Fruit fly (Drosophila melanogaster) whole organism, embryonic: ENCODE measurements around the gene Uba4.

Experiments used
- BtbVII ChIP-seq: fragments of 200-800 bp; sonication (Bioruptor generic); optimal IDR thresholded peaks from 3 replicates; lab custom pipeline; 2017; ENCODE audit warnings: missing biosample characterization, mild to moderate bottlenecking, missing genetic modification characterization
- C15 ChIP-seq: fragments of 200-800 bp; sonication (Bioruptor generic); IDR thresholded peaks from 3 replicates; pipeline ENCODE4 v1.3.6; 2022; ENCODE audit warnings: missing biosample characterization, missing genetic modification characterization
- CG10366 ChIP-seq: fragments of 200-800 bp; sonication (Bioruptor generic); IDR thresholded peaks from 2 replicates; pipeline ENCODE4 v1.3.6; 2022; ENCODE audit warnings: missing biosample characterization, missing genetic modification characterization
- CG11504 ChIP-seq: fragments of 200-800 bp; sonication (Bioruptor generic); optimal IDR thresholded peaks from 3 replicates; lab custom pipeline; 2019; ENCODE audit warnings: missing biosample characterization, mild to moderate bottlenecking, missing genetic modification characterization, moderate library complexity
- CG12104 ChIP-seq: fragments of 200-800 bp; sonication (Bioruptor generic); optimal IDR thresholded peaks from 3 replicates; lab custom pipeline; 2016; ENCODE audit warnings: missing biosample characterization, missing genetic modification characterization
- CG14441 ChIP-seq: fragments of 200-800 bp; sonication (Bioruptor generic); IDR thresholded peaks from 2 replicates; pipeline ENCODE4 v1.3.6; 2022; ENCODE audit warnings: missing biosample characterization, missing genetic modification characterization
- CG15011 ChIP-seq: fragments of 200-800 bp; sonication (Bioruptor generic); optimal IDR thresholded peaks from 3 replicates; lab custom pipeline; 2018; ENCODE audit warnings: missing biosample characterization, mild to moderate bottlenecking, missing genetic modification characterization
- CG16813 ChIP-seq: fragments of 200-800 bp; sonication (Bioruptor generic); IDR thresholded peaks from 3 replicates; pipeline ENCODE4 v1.3.6; 2022; ENCODE audit warnings: missing biosample characterization, missing genetic modification characterization; ENCODE audit not compliant: partially characterized antibody
- CG2199 ChIP-seq: fragments of 200-800 bp; sonication (Bioruptor generic); IDR thresholded peaks from 3 replicates; pipeline ENCODE4 v1.3.6; 2022; ENCODE audit warnings: missing biosample characterization, missing genetic modification characterization
- CG2678 ChIP-seq: fragments of 200-800 bp; sonication (Bioruptor generic); optimal IDR thresholded peaks from 3 replicates; lab custom pipeline; 2019; ENCODE audit warnings: missing biosample characterization, mild to moderate bottlenecking, missing genetic modification characterization, moderate library complexity
- CG33557 ChIP-seq: fragments of 200-800 bp; sonication (Bioruptor generic); optimal IDR thresholded peaks from 2 replicates; lab custom pipeline; 2019; ENCODE audit warnings: missing biosample characterization, mild to moderate bottlenecking, missing genetic modification characterization, moderate library complexity
- CG3847 ChIP-seq: fragments of 200-800 bp; sonication (Bioruptor generic); IDR thresholded peaks from 2 replicates; pipeline ENCODE4 v1.3.6; 2022; ENCODE audit warnings: missing biosample characterization, missing genetic modification characterization
- CG4282 ChIP-seq: fragments of 200-800 bp; sonication (Bioruptor generic); optimal IDR thresholded peaks from 2 replicates; lab custom pipeline; 2016; ENCODE audit warnings: missing biosample characterization, missing genetic modification characterization
- CG4360 ChIP-seq: fragments of 200-800 bp; sonication (Bioruptor generic); IDR thresholded peaks from 2 replicates; pipeline ENCODE4 v1.3.6; 2022; ENCODE audit warnings: missing biosample characterization, missing genetic modification characterization
- CG43689 ChIP-seq: fragments of 200-800 bp; sonication (Bioruptor generic); IDR thresholded peaks from 2 replicates; pipeline ENCODE4 v1.3.6; 2022; ENCODE audit warnings: missing biosample characterization, missing genetic modification characterization
- CG4404 ChIP-seq: fragments of 200-800 bp; sonication (Bioruptor generic); IDR thresholded peaks from 2 replicates; pipeline ENCODE4 v1.3.6; 2022; ENCODE audit warnings: missing biosample characterization, missing genetic modification characterization
- CG4424 ChIP-seq: fragments of 200-800 bp; sonication (Bioruptor generic); optimal IDR thresholded peaks from 3 replicates; lab custom pipeline; 2016; ENCODE audit warnings: missing biosample characterization, missing genetic modification characterization
- CG8359 ChIP-seq: fragments of 200-800 bp; sonication (Bioruptor generic); optimal IDR thresholded peaks from 2 replicates; lab custom pipeline; 2017; ENCODE audit warnings: missing biosample characterization, mild to moderate bottlenecking, missing genetic modification characterization, borderline replicate concordance
- CG9727 ChIP-seq: fragments of 200-800 bp; sonication (Bioruptor generic); optimal IDR thresholded peaks from 3 replicates; lab custom pipeline; 2017; ENCODE audit warnings: missing biosample characterization, mild to moderate bottlenecking, missing genetic modification characterization
- CHES-1-like ChIP-seq: fragments of 200-800 bp; sonication (Bioruptor generic); optimal IDR thresholded peaks from 2 replicates; lab custom pipeline; 2016; ENCODE audit warnings: missing biosample characterization, missing genetic modification characterization
- Dek ChIP-seq: fragments of 200-800 bp; sonication (Bioruptor generic); optimal IDR thresholded peaks from 3 replicates; lab custom pipeline; 2019; ENCODE audit warnings: missing biosample characterization, mild to moderate bottlenecking, missing genetic modification characterization, moderate library complexity
- E2f1 ChIP-seq: fragments of 200-800 bp; sonication (Bioruptor generic); IDR thresholded peaks from 2 replicates; pipeline ENCODE4 v1.3.6; 2022; ENCODE audit warnings: missing biosample characterization, missing genetic modification characterization
- HmgZ ChIP-seq: fragments of 200-800 bp; sonication (Bioruptor generic); optimal IDR thresholded peaks from 2 replicates; lab custom pipeline; 2018; ENCODE audit warnings: missing biosample characterization, mild to moderate bottlenecking, missing genetic modification characterization
- Hr3 ChIP-seq: fragments of 200-800 bp; sonication (Bioruptor generic); optimal IDR thresholded peaks from 3 replicates; lab custom pipeline; 2016; ENCODE audit warnings: missing biosample characterization, missing genetic modification characterization
- MBD-R2 ChIP-seq: fragments of 200-800 bp; sonication (Bioruptor generic); IDR thresholded peaks from 2 replicates; pipeline ENCODE4 v1.3.6; 2022; ENCODE audit warnings: missing biosample characterization, missing genetic modification characterization
- Rx ChIP-seq: fragments of 200-800 bp; sonication (Bioruptor generic); IDR thresholded peaks from 2 replicates; pipeline ENCODE4 v1.3.6; 2022; ENCODE audit warnings: missing biosample characterization, missing genetic modification characterization
- Scr ChIP-seq: fragments of 200-800 bp; sonication (Bioruptor generic); IDR thresholded peaks from 2 replicates; pipeline ENCODE4 v1.3.6; 2022; ENCODE audit warnings: missing biosample characterization, missing genetic modification characterization; ENCODE audit not compliant: partially characterized antibody
- Taf1 ChIP-seq: fragments of 200-800 bp; sonication (Bioruptor generic); IDR thresholded peaks from 2 replicates; pipeline ENCODE4 v1.3.6; 2022; ENCODE audit warnings: missing biosample characterization, missing genetic modification characterization
- ato ChIP-seq: fragments of 200-800 bp; sonication (Bioruptor generic); IDR thresholded peaks from 2 replicates; pipeline ENCODE4 v1.3.6; 2022; ENCODE audit warnings: missing biosample characterization, missing genetic modification characterization; ENCODE audit not compliant: partially characterized antibody
- bab2 ChIP-seq: fragments of 200-800 bp; sonication (Bioruptor generic); optimal IDR thresholded peaks from 2 replicates; lab custom pipeline; 2016; ENCODE audit warnings: missing biosample characterization, missing genetic modification characterization
- chif ChIP-seq, 2 experiments: fragments of 200-800 bp; sonication (Bioruptor generic); optimal IDR thresholded peaks; 3 replicates each; lab custom pipeline; 2016; ENCODE audit warnings: missing biosample characterization in 2 of 2, missing genetic modification characterization in 2 of 2
- croc ChIP-seq: fragments of 200-800 bp; sonication (Bioruptor generic); conservative IDR thresholded peaks from 3 replicates; pipeline ENCODE4 v1.3.6; 2022; ENCODE audit warnings: missing biosample characterization, missing genetic modification characterization
- ewg ChIP-seq: fragments of 200-800 bp; sonication (Bioruptor generic); optimal IDR thresholded peaks from 3 replicates; lab custom pipeline; 2017; ENCODE audit warnings: mild to moderate bottlenecking, missing biosample characterization, missing genetic modification reagents, missing genetic modification characterization
- eyg ChIP-seq: fragments of 200-800 bp; sonication (Bioruptor generic); optimal IDR thresholded peaks from 3 replicates; lab custom pipeline; 2016; ENCODE audit warnings: missing biosample characterization, missing genetic modification characterization
- fd3F ChIP-seq: fragments of 200-800 bp; sonication (Bioruptor generic); optimal IDR thresholded peaks from 2 replicates; lab custom pipeline; 2018; ENCODE audit warnings: missing biosample characterization, mild to moderate bottlenecking, missing genetic modification characterization, moderate library complexity
- fd64A ChIP-seq: fragments of 200-800 bp; sonication (Bioruptor generic); optimal IDR thresholded peaks from 3 replicates; lab custom pipeline; 2018; ENCODE audit warnings: missing biosample characterization, mild to moderate bottlenecking, missing genetic modification characterization
- fd96Cb ChIP-seq: fragments of 200-800 bp; sonication (Bioruptor generic); optimal IDR thresholded peaks from 2 replicates; lab custom pipeline; 2018; ENCODE audit warnings: missing biosample characterization, mild to moderate bottlenecking, missing genetic modification characterization, moderate library complexity
- ftz-f1 ChIP-seq: fragments of 200-800 bp; sonication (Bioruptor generic); optimal IDR thresholded peaks from 2 replicates; lab custom pipeline; 2016; ENCODE audit warnings: missing biosample characterization, missing genetic modification characterization
- gce ChIP-seq: fragments of 200-800 bp; sonication (Bioruptor generic); IDR thresholded peaks from 3 replicates; pipeline ENCODE4 v1.3.6; 2022; ENCODE audit warnings: missing biosample characterization, missing genetic modification characterization
- gfzf ChIP-seq: fragments of 200-800 bp; sonication (Bioruptor generic); optimal IDR thresholded peaks from 2 replicates; lab custom pipeline; 2016; ENCODE audit warnings: missing biosample characterization, mild to moderate bottlenecking, missing genetic modification characterization, moderate library complexity
- h ChIP-seq: fragments of >200 bp; optimal IDR thresholded peaks from 2 replicates; lab custom pipeline; 2017
- knrl ChIP-seq: fragments of 200-800 bp; sonication (Bioruptor generic); IDR thresholded peaks from 3 replicates; pipeline ENCODE4 v1.3.6; 2022; ENCODE audit warnings: missing biosample characterization, missing genetic modification characterization; ENCODE audit not compliant: partially characterized antibody
- maf-S ChIP-seq: fragments of 200-800 bp; sonication (Bioruptor generic); optimal IDR thresholded peaks from 2 replicates; lab custom pipeline; 2016; ENCODE audit warnings: missing biosample characterization, missing genetic modification characterization
- onecut ChIP-seq: fragments of 200-800 bp; sonication (Bioruptor generic); IDR thresholded peaks from 2 replicates; pipeline ENCODE4 v1.3.6; 2022; ENCODE audit warnings: missing biosample characterization, missing genetic modification characterization
- peb ChIP-seq: fragments of 200-800 bp; sonication (Bioruptor generic); IDR thresholded peaks from 2 replicates; pipeline ENCODE4 v1.3.6; 2022; ENCODE audit warnings: missing biosample characterization, missing genetic modification characterization
- salm ChIP-seq: fragments of 200-800 bp; sonication (Bioruptor generic); optimal IDR thresholded peaks from 2 replicates; lab custom pipeline; 2018; ENCODE audit warnings: missing biosample characterization, mild to moderate bottlenecking, missing genetic modification characterization
- sob ChIP-seq: fragments of 200-800 bp; sonication (Bioruptor generic); IDR thresholded peaks from 2 replicates; pipeline ENCODE4 v1.3.6; 2022; ENCODE audit warnings: missing biosample characterization, missing genetic modification characterization
- stc ChIP-seq: fragments of 200-800 bp; sonication (Bioruptor generic); IDR thresholded peaks from 2 replicates; pipeline ENCODE4 v1.3.6; 2022; ENCODE audit warnings: missing biosample characterization, missing genetic modification characterization
- toy ChIP-seq: fragments of 200-800 bp; sonication (Bioruptor generic); IDR thresholded peaks from 2 replicates; pipeline ENCODE4 v1.3.6; 2022; ENCODE audit warnings: missing biosample characterization, missing genetic modification characterization
- wek ChIP-seq: fragments of 200-800 bp; sonication (Bioruptor generic); optimal IDR thresholded peaks from 3 replicates; lab custom pipeline; 2018; ENCODE audit warnings: missing biosample characterization, mild to moderate bottlenecking, missing genetic modification characterization, moderate library complexity
- zf30C ChIP-seq: fragments of 200-800 bp; sonication (Bioruptor generic); optimal IDR thresholded peaks from 3 replicates; lab custom pipeline; 2018; ENCODE audit warnings: missing biosample characterization, mild to moderate bottlenecking, missing genetic modification characterization
- zfh1 ChIP-seq: fragments of 200-800 bp; sonication (Bioruptor generic); IDR thresholded peaks from 3 replicates; pipeline ENCODE4 v1.3.6; 2022; ENCODE audit warnings: missing biosample characterization, missing genetic modification characterization

Gene Uba4

DNA sequence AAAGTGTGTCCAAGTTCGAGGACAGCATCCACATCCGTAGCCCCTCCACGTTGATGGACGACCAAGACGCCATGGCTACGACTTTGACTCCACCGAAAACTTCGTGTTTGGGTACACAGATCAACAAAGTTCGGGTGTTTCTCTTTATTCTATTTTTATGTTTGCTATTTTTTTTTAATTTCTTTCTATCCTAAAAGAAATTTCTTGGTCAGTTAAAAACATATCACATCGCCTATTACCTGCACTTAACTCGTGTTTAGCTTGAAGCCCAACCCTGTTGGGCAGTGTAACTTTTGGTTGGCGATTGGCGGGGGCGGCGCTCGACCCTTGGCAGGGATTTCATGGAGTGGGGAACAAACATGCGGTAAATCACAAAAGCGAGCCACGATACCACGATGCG, 43.8 kb upstream of the Uba4 start (continued):
- TF ChIP-seq CG16813 (GFP tag; lab: Robert Waterston, UW): no peak
- peak; percentile 66 for TF ChIP-seq CG9727
- TF ChIP-seq ftz-f1: no peak
- TF ChIP-seq maf-S: peak; percentile 6
- TF ChIP-seq CG4424 (GFP tag; lab: Kevin White, UChicago): peak; percentile 55
- TF ChIP-seq onecut (GFP tag; lab: Robert Waterston, UW): 0 out of 2 replicates have a peak, but pooled peaks have one; percentile 6
- peak; percentile 73 for TF ChIP-seq CG2678 (tag; lab: Kevin White, UChicago)
- TF ChIP-seq CG10366 (GFP tag; lab: Robert Waterston, UW): peak; percentile 65
- peak; percentile 58; the same call in 1 of the 3 replicates for TF ChIP-seq CG2199 (GFP tag; lab: Robert Waterston, UW)
- peak; percentile 8 for TF ChIP-seq CG12104 (GFP tag; lab: Kevin White, UChicago)
- no peak for TF ChIP-seq Rx (GFP tag; lab: Robert Waterston, UW)
- peak; percentile 38; the same call in 1 of the 2 replicates for TF ChIP-seq peb (GFP tag; lab: Robert Waterston, UW)
- TF ChIP-seq knrl: no peak
- TF ChIP-seq chif (GFP tag; optimal IDR thresholded peaks at IDR 0.05; lab: Kevin White, UChicago): peak in 1 of 2 experiments; percentile 24
- TF ChIP-seq salm (tag; lab: Kevin White, UChicago): no peak
- no peak for TF ChIP-seq CG4404 (GFP tag; lab: Robert Waterston, UW)
- peak; percentile 40 for TF ChIP-seq CG8359 (GFP tag; lab: Kevin White, UChicago)
- no peak for TF ChIP-seq Scr (GFP tag; lab: Robert Waterston, UW)
- TF ChIP-seq zf30C: no peak
- peak; percentile 72 for TF ChIP-seq stc (GFP tag; lab: Robert Waterston, UW)
- TF ChIP-seq CG3847 (GFP tag; lab: Robert Waterston, UW): peak; percentile 55
- no peak for TF ChIP-seq Taf1
- TF ChIP-seq Dek: no peak
- TF ChIP-seq CG4282 (GFP tag; lab: Kevin White, UChicago): no peak
- TF ChIP-seq ato (GFP tag; lab: Robert Waterston, UW): no peak
- TF ChIP-seq fd64A (GFP tag; lab: Kevin White, UChicago): no peak
- no peak for TF ChIP-seq ewg (GFP tag; lab: Kevin White, UChicago)
- TF ChIP-seq bab2 (GFP tag; lab: Kevin White, UChicago): peak; percentile 56
- TF ChIP-seq CG43689 (GFP tag; lab: Robert Waterston, UW): no peak
- peak; percentile 64 for TF ChIP-seq fd96Cb (tag; lab: Kevin White, UChicago)
- peak; percentile 41 for TF ChIP-seq BtbVII
- TF ChIP-seq CG33557 (GFP tag; lab: Kevin White, UChicago): peak; percentile 33
- no peak for TF ChIP-seq toy
- TF ChIP-seq eyg (GFP tag; lab: Kevin White, UChicago): no peak
- no peak for TF ChIP-seq h (lab: Kevin White, UChicago)
- TF ChIP-seq sob (GFP tag; lab: Robert Waterston, UW): peak; percentile 53; the same call in 1 of the 2 replicates
- peak; percentile 15 for TF ChIP-seq fd3F (GFP tag; lab: Kevin White, UChicago)
- peak; percentile 61; the same call in 1 of the 3 replicates for TF ChIP-seq gce (GFP tag; lab: Robert Waterston, UW)
- no peak for TF ChIP-seq CHES-1-like
- TF ChIP-seq C15: no peak
- peak; percentile 42 for TF ChIP-seq CG11504
- TF ChIP-seq E2f1: peak; percentile 54
- no peak for TF ChIP-seq wek
- TF ChIP-seq MBD-R2 (GFP tag; lab: Robert Waterston, UW): 0 out of 2 replicates have a peak, but pooled peaks have one; percentile 5
- TF ChIP-seq HmgZ (tag; lab: Kevin White, UChicago): no peak
- TF ChIP-seq zfh1: peak; percentile 79
- no peak for TF ChIP-seq CG15011 (GFP tag; lab: Kevin White, UChicago)
- TF ChIP-seq CG4360 (GFP tag; lab: Robert Waterston, UW): no peak; the same call in 1 of the 2 replicates
- peak; percentile 47; the same call in 2 of the 3 replicates for TF ChIP-seq croc (GFP tag; lab: Robert Waterston, UW)
- peak; percentile 67 for TF ChIP-seq CG14441
- TF ChIP-seq Hr3: peak; percentile 6
- TF ChIP-seq gfzf (GFP tag; lab: Kevin White, UChicago): no peak
